Worm (Caenorhabditis elegans) whole organism, young adult: ENCODE data around the gene pas-2.

Source experiments
- akir-1 ChIP-seq: fragments of 200-800 bp; sonication (Bioruptor generic); optimal IDR thresholded peaks from 2 replicates; lab custom pipeline; 2018; ENCODE audit warnings: mild to moderate bottlenecking, missing genetic modification characterization, moderate library complexity, missing compliant biosample characterization
- ceh-79 ChIP-seq: sonication (generic microtip); optimal IDR thresholded peaks from 2 replicates; lab custom pipeline; 2017; ENCODE audit warnings: mild to moderate bottlenecking, missing genetic modification characterization, missing compliant biosample characterization
- ets-4 ChIP-seq: fragments of 200-800 bp; sonication (Bioruptor generic); optimal IDR thresholded peaks from 2 replicates; lab custom pipeline; 2018; ENCODE audit warnings: mild to moderate bottlenecking, missing genetic modification characterization, missing compliant biosample characterization
- hlh-12 ChIP-seq: sonication (generic microtip); optimal IDR thresholded peaks from 2 replicates; lab custom pipeline; 2016; ENCODE audit warnings: missing genetic modification characterization, missing compliant biosample characterization
- hmg-20 ChIP-seq: fragments of 200-800 bp; sonication (Bioruptor generic); IDR thresholded peaks from 2 replicates; pipeline ENCODE4 v1.3.6; 2022; ENCODE audit warnings: missing genetic modification reagents, missing genetic modification characterization, missing compliant biosample characterization
- hsf-1 ChIP-seq: fragments of 200-800 bp; sonication (Bioruptor generic); IDR thresholded peaks from 2 replicates; pipeline ENCODE4 v1.3.6; 2022; ENCODE audit warnings: missing genetic modification reagents, missing genetic modification characterization, missing compliant biosample characterization
- lag-1 ChIP-seq: fragments of 200-800 bp; sonication (Bioruptor generic); IDR thresholded peaks from 2 replicates; pipeline ENCODE4 v1.3.6; 2022; ENCODE audit warnings: missing genetic modification reagents, missing genetic modification characterization, missing compliant biosample characterization
- lsl-1 ChIP-seq: fragments of 200-800 bp; sonication (Bioruptor generic); optimal IDR thresholded peaks from 2 replicates; lab custom pipeline; 2018; ENCODE audit warnings: mild to moderate bottlenecking, missing genetic modification characterization, moderate library complexity, missing compliant biosample characterization
- pha-4 ChIP-seq: fragments of 150-350 bp; sonication (generic microtip); optimal IDR thresholded peaks from 2 replicates; lab custom pipeline; 2014; ENCODE audit warnings: missing biosample characterization, missing genetic modification reagents, missing genetic modification characterization
- snpc-4 ChIP-seq, 5 experiments: fragments of 150-350 bp in 1 of 5; sonication (generic microtip) in 4 of 5; optimal IDR thresholded peaks; 2 replicates each; lab custom pipeline; 2014 to 2018; ENCODE audit warnings: missing genetic modification characterization in 5 of 5, missing biosample characterization in 3 of 5, antibody characterized with exemption in 2 of 5, mild to moderate bottlenecking in 2 of 5, missing compliant biosample characterization in 2 of 5, missing genotype in 2 of 5, moderate library complexity in 2 of 5, missing genetic modification reagents in 1 of 5
- ztf-28 ChIP-seq: fragments of 200-800 bp; sonication (Bioruptor generic); IDR thresholded peaks from 2 replicates; pipeline ENCODE4 v1.3.6; 2022; ENCODE audit warnings: missing genetic modification reagents, missing genetic modification characterization, missing compliant biosample characterization

- no peak for TF ChIP-seq lag-1 (GFP tag; lab: Robert Waterston, UW)
- no peak for TF ChIP-seq lsl-1 (GFP tag; lab: Kevin White, UChicago)
- TF ChIP-seq hmg-20 = no peak
- TF ChIP-seq akir-1 (GFP tag; lab: Kevin White, UChicago) = no peak
- no peak for TF ChIP-seq ceh-79 (tag; lab: Kevin White, UChicago)
- TF ChIP-seq snpc-4 (GFP tag; optimal IDR thresholded peaks at IDR 0.05; lab: Kevin White, UChicago) = no peak
- no peak for TF ChIP-seq snpc-4 (tag; optimal IDR thresholded peaks at IDR 0.05; lab: Kevin White, UChicago)
- no peak for TF ChIP-seq hlh-12 (tag; lab: Kevin White, UChicago)
- TF ChIP-seq hsf-1 (GFP tag; lab: Robert Waterston, UW) = no peak
- TF ChIP-seq ets-4 = no peak
- no peak for TF ChIP-seq pha-4 (tag; lab: Kevin White, UChicago)
- TF ChIP-seq ztf-28 (GFP tag; lab: Robert Waterston, UW) = no peak
Observed at ce11 chrV:10730824-10731416, 39.2 kb upstream of the pas-2 start.
